Worm (Caenorhabditis elegans) whole organism, young adult: ENCODE results near the gene cyp-13A4.

Experiments
- F23B12.7 ChIP-seq: sonication (generic microtip); optimal IDR thresholded peaks from 2 replicates; lab custom pipeline; 2017; ENCODE audit warnings: missing genetic modification characterization, mild to moderate bottlenecking, missing compliant biosample characterization, antibody characterized with exemption, moderate library complexity; ENCODE audit not compliant: insufficient read depth
- F37B4.10 ChIP-seq: fragments of 200-800 bp; sonication (Bioruptor generic); IDR thresholded peaks from 2 replicates; pipeline ENCODE4 v1.3.6; 2022; ENCODE audit warnings: missing genetic modification characterization, missing compliant biosample characterization
- F55B11.4 ChIP-seq: sonication (generic microtip); optimal IDR thresholded peaks from 2 replicates; lab custom pipeline; 2016; ENCODE audit warnings: missing compliant biosample characterization, missing genetic modification characterization, borderline replicate concordance; ENCODE audit not compliant: insufficient read depth
- T07F8.4 ChIP-seq: sonication (generic microtip); optimal IDR thresholded peaks from 2 replicates; lab custom pipeline; 2016; ENCODE audit warnings: mild to moderate bottlenecking, missing genetic modification characterization, moderate library complexity, missing compliant biosample characterization
- Y53F4B.3 ChIP-seq: fragments of 200-800 bp; sonication (Bioruptor generic); IDR thresholded peaks from 2 replicates; pipeline ENCODE4 v1.3.6; 2022; ENCODE audit warnings: missing genetic modification reagents, missing genetic modification characterization, missing compliant biosample characterization
- ZK185.1 ChIP-seq: sonication (generic microtip); optimal IDR thresholded peaks from 2 replicates; lab custom pipeline; 2016; ENCODE audit warnings: mild to moderate bottlenecking, missing genetic modification characterization, missing compliant biosample characterization; ENCODE audit not compliant: poor library complexity, severe bottlenecking
- aptf-2 ChIP-seq: fragments of 200-800 bp; sonication (Bioruptor generic); conservative IDR thresholded peaks from 2 replicates; pipeline ENCODE4 v1.3.6; 2022; ENCODE audit warnings: missing genetic modification reagents, missing genetic modification characterization, missing compliant biosample characterization
- atf-7 ChIP-seq: sonication (generic microtip); optimal IDR thresholded peaks from 2 replicates; lab custom pipeline; 2017; ENCODE audit warnings: mild to moderate bottlenecking, missing genetic modification characterization, missing compliant biosample characterization
- cebp-1 ChIP-seq, 2 experiments: fragments of 200-800 bp in 1 of 2; sonication (Bioruptor generic) in 1 of 2; sonication (generic microtip) in 1 of 2; IDR thresholded peaks in 1 of 2; optimal IDR thresholded peaks in 1 of 2; 2 replicates each; pipeline versions ENCODE4 v1.3.6 to Lab custom; 2017 to 2022; ENCODE audit warnings: missing compliant biosample characterization in 2 of 2, missing genetic modification characterization in 2 of 2, mild to moderate bottlenecking in 1 of 2, missing genetic modification reagents in 1 of 2, moderate library complexity in 1 of 2
- chd-7 ChIP-seq: sonication (generic microtip); optimal IDR thresholded peaks from 2 replicates; lab custom pipeline; 2016; ENCODE audit warnings: mild to moderate bottlenecking, missing genetic modification characterization, moderate library complexity, missing compliant biosample characterization
- dpff-1 ChIP-seq: sonication (generic microtip); optimal IDR thresholded peaks from 2 replicates; lab custom pipeline; 2017; ENCODE audit warnings: mild to moderate bottlenecking, missing genetic modification characterization, missing compliant biosample characterization
- egl-18 ChIP-seq: fragments of 200-800 bp; sonication (Bioruptor generic); IDR thresholded peaks from 2 replicates; pipeline ENCODE4 v1.3.6; 2022; ENCODE audit warnings: missing genetic modification reagents, missing genetic modification characterization, missing compliant biosample characterization
- egl-44 ChIP-seq: fragments of 200-800 bp; sonication (Bioruptor generic); IDR thresholded peaks from 2 replicates; pipeline ENCODE4 v1.3.6; 2022; ENCODE audit warnings: missing genetic modification reagents, missing genetic modification characterization, missing compliant biosample characterization
- ekl-4 ChIP-seq: fragments of 200-800 bp; sonication (Bioruptor generic); IDR thresholded peaks from 2 replicates; pipeline ENCODE4 v1.3.6; 2022; ENCODE audit warnings: missing genetic modification reagents, missing genetic modification characterization, missing compliant biosample characterization
- ets-4 ChIP-seq: fragments of 200-800 bp; sonication (Bioruptor generic); optimal IDR thresholded peaks from 2 replicates; lab custom pipeline; 2018; ENCODE audit warnings: mild to moderate bottlenecking, missing genetic modification characterization, missing compliant biosample characterization
- hmg-1.2 ChIP-seq: fragments of 200-800 bp; sonication (Bioruptor generic); IDR thresholded peaks from 2 replicates; pipeline ENCODE4 v1.3.6; 2022; ENCODE audit warnings: missing genetic modification reagents, missing genetic modification characterization, missing compliant biosample characterization
- hrde-1 ChIP-seq: sonication (generic microtip); optimal IDR thresholded peaks from 2 replicates; lab custom pipeline; 2016; ENCODE audit warnings: missing genetic modification characterization, mild to moderate bottlenecking, missing compliant biosample characterization, moderate library complexity, missing genotype, missing genetic modification reagents, borderline replicate concordance
- lin-26 ChIP-seq: fragments of 200-800 bp; sonication (Bioruptor generic); IDR thresholded peaks from 2 replicates; pipeline ENCODE4 v1.3.6; 2022; ENCODE audit warnings: missing genetic modification reagents, missing genetic modification characterization, missing compliant biosample characterization
- lin-35 ChIP-seq, 3 experiments: fragments of 150-350 bp in 2 of 3; sonication (generic microtip) in 1 of 3; optimal IDR thresholded peaks; 2 replicates each; lab custom pipeline; 2014 to 2018; ENCODE audit warnings: missing biosample characterization in 3 of 3, missing genetic modification characterization in 3 of 3, missing genetic modification reagents in 3 of 3
- lsy-27 ChIP-seq: sonication (generic microtip); optimal IDR thresholded peaks from 2 replicates; lab custom pipeline; 2017; ENCODE audit warnings: missing genetic modification characterization, mild to moderate bottlenecking, missing compliant biosample characterization, antibody characterized with exemption, missing genotype, borderline replicate concordance; ENCODE audit not compliant: insufficient read depth
- madf-3 ChIP-seq: fragments of 200-800 bp; sonication (Bioruptor generic); IDR thresholded peaks from 2 replicates; pipeline ENCODE4 v1.3.6; 2022; ENCODE audit warnings: missing genetic modification reagents, missing genetic modification characterization, missing compliant biosample characterization
- madf-6 ChIP-seq: fragments of 200-800 bp; sonication (Bioruptor generic); IDR thresholded peaks from 2 replicates; pipeline ENCODE4 v1.3.6; 2022; ENCODE audit warnings: missing genetic modification reagents, missing genetic modification characterization, missing compliant biosample characterization
- madf-8 ChIP-seq: fragments of 200-800 bp; sonication (Bioruptor generic); conservative IDR thresholded peaks from 2 replicates; pipeline ENCODE4 v1.3.6; 2022; ENCODE audit warnings: missing genetic modification reagents, missing genetic modification characterization, missing compliant biosample characterization
- nhr-80 ChIP-seq: sonication (generic microtip); optimal IDR thresholded peaks from 2 replicates; lab custom pipeline; 2016; ENCODE audit warnings: missing genetic modification characterization, missing compliant biosample characterization
- pha-4 ChIP-seq: fragments of 150-350 bp; sonication (generic microtip); optimal IDR thresholded peaks from 2 replicates; lab custom pipeline; 2014; ENCODE audit warnings: missing biosample characterization, missing genetic modification reagents, missing genetic modification characterization
- snpc-1.1 ChIP-seq: sonication (generic microtip); optimal IDR thresholded peaks from 2 replicates; lab custom pipeline; 2017; ENCODE audit warnings: missing genetic modification characterization, mild to moderate bottlenecking, missing compliant biosample characterization, antibody characterized with exemption, moderate library complexity, missing genotype, missing genetic modification reagents; ENCODE audit not compliant: insufficient read depth
- sptf-2 ChIP-seq: fragments of 200-800 bp; sonication (Bioruptor generic); optimal IDR thresholded peaks from 2 replicates; lab custom pipeline; 2018; ENCODE audit warnings: mild to moderate bottlenecking, missing genetic modification characterization, missing compliant biosample characterization
- tlf-1 ChIP-seq: fragments of 200-800 bp; sonication (Bioruptor generic); optimal IDR thresholded peaks from 2 replicates; lab custom pipeline; 2018; ENCODE audit warnings: mild to moderate bottlenecking, missing genetic modification characterization, missing compliant biosample characterization
- unc-130 ChIP-seq: sonication (generic microtip); optimal IDR thresholded peaks from 2 replicates; lab custom pipeline; 2016; ENCODE audit warnings: missing genetic modification reagents, missing genetic modification characterization, missing compliant biosample characterization
- zfh-2 ChIP-seq: fragments of 200-800 bp; sonication (Bioruptor generic); conservative IDR thresholded peaks from 2 replicates; pipeline ENCODE4 v1.3.6; 2022; ENCODE audit warnings: missing genetic modification reagents, missing genetic modification characterization, missing compliant biosample characterization

The cyp-13A4 gene

ce11 chrII:9826946-9827345 is 29.4 kb upstream of the cyp-13A4 start:
- no peak for TF ChIP-seq atf-7 (tag; lab: Kevin White, UChicago)
- TF ChIP-seq zfh-2, result 0 out of 2 replicates have a peak, but pooled peaks have one; percentile 16
- TF ChIP-seq madf-8 (GFP tag; lab: Robert Waterston, UW), result no peak
- no peak for TF ChIP-seq pha-4
- no peak for TF ChIP-seq tlf-1 (GFP tag; lab: Kevin White, UChicago)

ce11 chrII:9807519-9807972 is 10.0 kb upstream of the cyp-13A4 start, which contains the start of gene cyp-13A8:
cyp-13A8 (minus strand) TSS chrII:9807569.
- TF ChIP-seq lin-35 (GFP tag; optimal IDR thresholded peaks at IDR 0.05; lab: Kevin White, UChicago) (no peak), madf-6 (GFP tag; lab: Robert Waterston, UW) (no peak), chd-7 (tag; lab: Kevin White, UChicago) (no peak), nhr-80 (tag; lab: Kevin White, UChicago) (peak; percentile 77), madf-3 (no peak), unc-130 (no peak), cebp-1 (GFP tag; IDR thresholded peaks at IDR 0.05; lab: Robert Waterston, UW) (no peak), cebp-1 (tag; optimal IDR thresholded peaks at IDR 0.05; lab: Kevin White, UChicago) (peak; percentile 60)
- TF ChIP-seq, all 124 proteins: peak for 2

ce11 chrII:9803320-9803719 is 5.8 kb upstream of the cyp-13A4 start, which contains the start of gene cyp-13A7:
cyp-13A7 (plus strand) TSS chrII:9803620.
- TF ChIP-seq ZK185.1 (tag; lab: Kevin White, UChicago) (no peak), egl-44 (GFP tag; lab: Robert Waterston, UW) (no peak), lin-26 (no peak), F37B4.10 (GFP tag; lab: Robert Waterston, UW) (no peak), hmg-1.2 (GFP tag; lab: Robert Waterston, UW) (no peak), F55B11.4 (tag; lab: Kevin White, UChicago) (no peak), sptf-2 (GFP tag; lab: Kevin White, UChicago) (no peak), Y53F4B.3 (GFP tag; lab: Robert Waterston, UW) (no peak), hrde-1 (tag; lab: Kevin White, UChicago) (no peak), chd-7 (tag; lab: Kevin White, UChicago) (no peak), dpff-1 (tag; lab: Kevin White, UChicago) (no peak), zfh-2 (no peak), aptf-2 (GFP tag; lab: Robert Waterston, UW) (no peak)
- TF ChIP-seq, all 124 proteins: peak for 0

- TF ChIP-seq tlf-1 (GFP tag; lab: Kevin White, UChicago) (no peak), T07F8.4 (tag; lab: Kevin White, UChicago) (no peak), lsy-27 (tag; lab: Kevin White, UChicago) (no peak), F23B12.7 (no peak), nhr-80 (tag; lab: Kevin White, UChicago) (peak; percentile 43), ekl-4 (GFP tag; lab: Robert Waterston, UW) (no peak), egl-18 (GFP tag; lab: Robert Waterston, UW) (no peak)
Measured at ce11 chrII:9802642-9803041, 5.1 kb upstream of the cyp-13A4 start, which contains the start of gene cyp-13A6. cyp-13A6 (minus strand) TSS chrII:9802821.

- no peak for TF ChIP-seq cebp-1 (GFP tag; IDR thresholded peaks at IDR 0.05; lab: Robert Waterston, UW)
- peak; percentile 19 for TF ChIP-seq cebp-1 (tag; optimal IDR thresholded peaks at IDR 0.05; lab: Kevin White, UChicago)
- no peak for TF ChIP-seq ets-4 (GFP tag; lab: Kevin White, UChicago)
- TF ChIP-seq snpc-1.1, result no peak
- TF ChIP-seq nhr-80 (tag; lab: Kevin White, UChicago), result peak; percentile 85
Measured at ce11 chrII:9800251-9800650, 2.7 kb upstream of the cyp-13A4 start, which contains the start of gene cyp-13A5. cyp-13A5 (minus strand) TSS chrII:9800362.
